Fruit fly (Drosophila melanogaster) whole organism, wandering third instar larva: ENCODE measurements around the gene Tcs4.

Source experiments
- Abd-B ChIP-seq: fragments of >200 bp; optimal IDR thresholded peaks from 2 replicates; lab custom pipeline; 2017; ENCODE audit warnings: missing biosample characterization, missing genetic modification characterization
- CG32264 ChIP-seq: fragments of 200-800 bp; sonication (Bioruptor generic); optimal IDR thresholded peaks from 2 replicates; lab custom pipeline; 2016; ENCODE audit warnings: missing biosample characterization, missing genetic modification characterization
- CG9705 ChIP-seq: fragments of 200-800 bp; sonication (Bioruptor generic); optimal IDR thresholded peaks from 2 replicates; lab custom pipeline; 2018; ENCODE audit warnings: missing biosample characterization, mild to moderate bottlenecking, missing genetic modification characterization
- CrebA ChIP-seq: fragments of 200-800 bp; sonication (Bioruptor generic); optimal IDR thresholded peaks from 2 replicates; lab custom pipeline; 2016; ENCODE audit warnings: missing biosample characterization, mild to moderate bottlenecking, missing genetic modification characterization, borderline replicate concordance
- Dfd ChIP-seq: fragments of >200 bp; optimal IDR thresholded peaks from 2 replicates; lab custom pipeline; 2017; ENCODE audit warnings: missing biosample characterization, missing genetic modification characterization
- Dif ChIP-seq: fragments of 200-275, 200-300 bp; sonication (Bioruptor generic); optimal IDR thresholded peaks from 2 replicates; lab custom pipeline; 2018; ENCODE audit warnings: missing biosample characterization, missing genetic modification characterization; ENCODE audit not compliant: partially characterized antibody
- GATAd ChIP-seq: sonication (Bioruptor generic); optimal IDR thresholded peaks from 2 replicates; lab custom pipeline; 2016; ENCODE audit warnings: missing biosample characterization, missing genetic modification characterization
- HLH106 ChIP-seq: fragments of 200-800 bp; optimal IDR thresholded peaks from 3 replicates; lab custom pipeline; 2019; ENCODE audit warnings: missing biosample characterization, mild to moderate bottlenecking, missing genetic modification characterization, moderate library complexity
- Hnf4 ChIP-seq: fragments of 200-800 bp; sonication (Bioruptor generic); optimal IDR thresholded peaks from 2 replicates; lab custom pipeline; 2016; ENCODE audit warnings: missing biosample characterization, mild to moderate bottlenecking, missing genetic modification characterization
- Hr83 ChIP-seq: fragments of 200-300 bp; sonication (Bioruptor generic); optimal IDR thresholded peaks from 2 replicates; lab custom pipeline; 2016; ENCODE audit warnings: missing biosample characterization, mild to moderate bottlenecking, missing genetic modification characterization, moderate library complexity; ENCODE audit not compliant: poor library complexity, severe bottlenecking
- Jra ChIP-seq: sonication (Bioruptor generic); optimal IDR thresholded peaks from 2 replicates; lab custom pipeline; 2016; ENCODE audit warnings: missing biosample characterization, missing genetic modification characterization
- Myc ChIP-seq: fragments of >200 bp; optimal IDR thresholded peaks from 2 replicates; lab custom pipeline; 2017
- N ChIP-seq: fragments of >200 bp; optimal IDR thresholded peaks from 2 replicates; lab custom pipeline; 2018; ENCODE audit warnings: missing biosample characterization, missing external identifiers, missing genetic modification characterization
- OdsH ChIP-seq: fragments of 200-800 bp; sonication (Bioruptor generic); optimal IDR thresholded peaks from 2 replicates; lab custom pipeline; 2016; ENCODE audit warnings: missing biosample characterization, mild to moderate bottlenecking, missing genetic modification characterization
- Rel ChIP-seq, 2 experiments: fragments of 200-800 bp; sonication (Bioruptor generic) in 1 of 2; optimal IDR thresholded peaks; 2 replicates in 1 of 2; 3 replicates in 1 of 2; lab custom pipeline; 2016 to 2019; ENCODE audit warnings: mild to moderate bottlenecking in 2 of 2, missing biosample characterization in 2 of 2, missing genetic modification characterization in 2 of 2, moderate library complexity in 1 of 2
- Sp1 ChIP-seq: fragments of 200-800 bp; sonication (Bioruptor generic); optimal IDR thresholded peaks from 3 replicates; lab custom pipeline; 2019; ENCODE audit warnings: missing biosample characterization, mild to moderate bottlenecking, missing genetic modification characterization, moderate library complexity
- Vsx2 ChIP-seq: fragments of 200-300, 225-300 bp; sonication (Bioruptor generic); optimal IDR thresholded peaks from 2 replicates; lab custom pipeline; 2018; ENCODE audit warnings: missing biosample characterization, missing genetic modification characterization; ENCODE audit not compliant: partially characterized antibody
- br ChIP-seq: fragments of 200-800 bp; sonication (Bioruptor generic); optimal IDR thresholded peaks from 2 replicates; lab custom pipeline; 2016; ENCODE audit warnings: missing biosample characterization, missing genetic modification characterization
- brk ChIP-seq: fragments of 200-800 bp; sonication (Bioruptor generic); optimal IDR thresholded peaks from 2 replicates; lab custom pipeline; 2016; ENCODE audit warnings: missing biosample characterization, mild to moderate bottlenecking, missing genetic modification characterization
- dl ChIP-seq, 2 experiments: fragments of 175-275, 200-275 bp in 1 of 2; fragments of 200-275 bp in 1 of 2; sonication (Bioruptor generic); optimal IDR thresholded peaks; lab custom pipeline; 2018; ENCODE audit warnings: mild to moderate bottlenecking in 2 of 2, missing biosample characterization in 2 of 2, missing genetic modification characterization in 2 of 2, moderate library complexity in 2 of 2; ENCODE audit not compliant: partially characterized antibody in 2 of 2, insufficient read depth in 1 of 2
- dmrt93B ChIP-seq: fragments of 200-800 bp; sonication (Bioruptor generic); optimal IDR thresholded peaks from 2 replicates; lab custom pipeline; 2018; ENCODE audit warnings: missing biosample characterization, mild to moderate bottlenecking, missing genetic modification characterization
- dsf ChIP-seq: sonication (Bioruptor generic); optimal IDR thresholded peaks from 2 replicates; lab custom pipeline; 2016; ENCODE audit warnings: missing biosample characterization, missing genetic modification characterization, borderline replicate concordance
- ey ChIP-seq: fragments of 200-800 bp; sonication (Bioruptor generic); optimal IDR thresholded peaks from 2 replicates; lab custom pipeline; 2016; ENCODE audit warnings: missing biosample characterization, missing genetic modification characterization
- foxo ChIP-seq, 2 experiments: fragments of 200-800 bp; sonication (Bioruptor generic); optimal IDR thresholded peaks; 2 replicates in 1 of 2; 3 replicates in 1 of 2; lab custom pipeline; 2016 to 2017; ENCODE audit warnings: missing biosample characterization in 2 of 2, missing genetic modification characterization in 2 of 2
- fru ChIP-seq: fragments of 200-800 bp; sonication (Bioruptor generic); optimal IDR thresholded peaks from 3 replicates; lab custom pipeline; 2016; ENCODE audit warnings: missing biosample characterization, mild to moderate bottlenecking, missing genetic modification characterization
- h ChIP-seq: fragments of 200-800 bp; sonication (Bioruptor generic); optimal IDR thresholded peaks from 3 replicates; lab custom pipeline; 2016; ENCODE audit warnings: missing biosample characterization, mild to moderate bottlenecking, missing genetic modification characterization
- jim ChIP-seq: fragments of 175-275, 200-325 bp; sonication (Bioruptor generic); optimal IDR thresholded peaks from 2 replicates; lab custom pipeline; 2016; ENCODE audit warnings: missing biosample characterization, mild to moderate bottlenecking, missing genetic modification characterization
- lola ChIP-seq: fragments of >200 bp; optimal IDR thresholded peaks from 2 replicates; lab custom pipeline; 2017; ENCODE audit warnings: missing biosample characterization, missing genetic modification characterization
- pan ChIP-seq: fragments of >200 bp; optimal IDR thresholded peaks from 2 replicates; lab custom pipeline; 2017
- psq ChIP-seq: fragments of 200-800 bp; sonication (Bioruptor generic); optimal IDR thresholded peaks from 3 replicates; lab custom pipeline; 2017; ENCODE audit warnings: missing biosample characterization, mild to moderate bottlenecking, missing genetic modification characterization, moderate library complexity
- rgr ChIP-seq: fragments of 200-800 bp; sonication (Bioruptor generic); optimal IDR thresholded peaks from 3 replicates; lab custom pipeline; 2016; ENCODE audit warnings: missing biosample characterization, mild to moderate bottlenecking, missing genetic modification characterization
- sage ChIP-seq: fragments of 200-800 bp; sonication (Bioruptor generic); optimal IDR thresholded peaks from 2 replicates; lab custom pipeline; 2016; ENCODE audit warnings: missing biosample characterization, mild to moderate bottlenecking, missing genetic modification characterization
- sv ChIP-seq: fragments of 200-800 bp; sonication (Bioruptor generic); optimal IDR thresholded peaks from 3 replicates; lab custom pipeline; 2016; ENCODE audit warnings: missing biosample characterization, missing genetic modification characterization
- usp ChIP-seq: fragments of >200 bp; optimal IDR thresholded peaks from 2 replicates; lab custom pipeline; 2017; ENCODE audit warnings: missing biosample characterization, missing genetic modification characterization
- woc ChIP-seq: sonication (Bioruptor generic); optimal IDR thresholded peaks from 2 replicates; lab custom pipeline; 2016; ENCODE audit warnings: missing biosample characterization, mild to moderate bottlenecking, missing genetic modification characterization

The Tcs4 gene

dm6 chrX:19692951-19693698 lies 8.4 kb downstream of the Tcs4 start, which contains the start of gene Mer:
TSS of gene Mer (minus strand) at chrX:19693500.
- TF ChIP-seq Dfd (no peak), sv (GFP tag; lab: Kevin White, UChicago) (peak; percentile 62), rgr (GFP tag; lab: Kevin White, UChicago) (peak; percentile 84), HLH106 (peak; percentile 87), Myc (lab: Kevin White, UChicago) (no peak), CG9705 (GFP tag; lab: Kevin White, UChicago) (peak; percentile 55), dmrt93B (GFP tag; lab: Kevin White, UChicago) (peak; percentile 12), Hnf4 (GFP tag; lab: Kevin White, UChicago) (no peak), psq (GFP tag; lab: Kevin White, UChicago) (peak; percentile 51), pan (no peak), ey (GFP tag; lab: Kevin White, UChicago) (peak; percentile 82), GATAd (peak; percentile 14), h (GFP tag; lab: Kevin White, UChicago) (peak; percentile 84), Jra (GFP tag; lab: Kevin White, UChicago) (peak; percentile 9), dl (GFP tag; optimal IDR thresholded peaks at IDR 0.05; lab: Kevin White, UChicago; ENCODE audit: insufficient read depth in 1 of 2, partially characterized antibody in 2 of 2) (no peak), Vsx2 (GFP tag; lab: Kevin White, UChicago) (no peak), Rel (GFP tag; optimal IDR thresholded peaks at IDR 0.05; lab: Kevin White, UChicago) (no peak), Rel (tag; optimal IDR thresholded peaks at IDR 0.05; lab: Kevin White, UChicago) (peak; percentile 72), OdsH (peak; percentile 80), Dif (GFP tag; lab: Kevin White, UChicago) (no peak), Hr83 (GFP tag; lab: Kevin White, UChicago) (peak; percentile 40), N (GFP tag; lab: Kevin White, UChicago) (no peak), br (peak; percentile 84), Sp1 (peak; percentile 84), fru (GFP tag; lab: Kevin White, UChicago) (peak; percentile 88), CG32264 (GFP tag; lab: Kevin White, UChicago) (no peak), sage (GFP tag; lab: Kevin White, UChicago) (no peak), woc (GFP tag; lab: Kevin White, UChicago) (peak; percentile 82), foxo (GFP tag; optimal IDR thresholded peaks at IDR 0.05; lab: Kevin White, UChicago) (peak in 1 of 2 experiments; percentile 85)

dm6 chrX:19690050-19690449 lies 11.5 kb downstream of the Tcs4 start:
- TF ChIP-seq psq (GFP tag; lab: Kevin White, UChicago), result no peak

dm6 chrX:19688848-19689247 lies 12.7 kb downstream of the Tcs4 start, which contains the start of gene CG14227:
TSS of gene CG14227 (minus strand) at chrX:19688948.
- no peak for TF ChIP-seq foxo (GFP tag; optimal IDR thresholded peaks at IDR 0.05; lab: Kevin White, UChicago)
- TF ChIP-seq rgr (GFP tag; lab: Kevin White, UChicago), result no peak
- TF ChIP-seq Jra (GFP tag; lab: Kevin White, UChicago), result no peak
- TF ChIP-seq Hr83 (GFP tag; lab: Kevin White, UChicago), result no peak
- no peak for TF ChIP-seq Dfd
- TF ChIP-seq CG9705 (GFP tag; lab: Kevin White, UChicago), result no peak
- TF ChIP-seq lola, result no peak
- TF ChIP-seq CG32264 (GFP tag; lab: Kevin White, UChicago), result no peak
- TF ChIP-seq Vsx2 (GFP tag; lab: Kevin White, UChicago), result no peak
- no peak for TF ChIP-seq dmrt93B (GFP tag; lab: Kevin White, UChicago)

DNA sequence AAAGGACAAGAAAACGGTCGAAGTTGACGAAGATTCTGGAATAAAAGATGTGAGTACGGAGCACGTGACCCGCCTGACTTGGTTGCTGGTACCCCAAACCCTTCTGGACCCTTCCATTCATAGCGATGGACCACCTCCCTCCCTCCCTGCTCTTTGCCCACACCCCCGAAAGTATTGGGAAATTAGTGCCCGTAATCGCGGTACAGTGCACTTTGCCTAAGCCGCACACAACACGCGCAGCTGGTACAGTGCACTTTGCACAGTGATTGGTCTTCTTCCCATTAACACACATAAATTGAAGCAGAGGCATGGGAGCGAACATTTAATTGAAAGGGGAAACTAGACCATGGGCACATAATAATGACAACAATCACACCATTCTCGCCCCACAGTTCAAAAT lies 17.5 kb downstream of the Tcs4 start:
- TF ChIP-seq Rel (GFP tag; optimal IDR thresholded peaks at IDR 0.05; lab: Kevin White, UChicago) (no peak), Rel (tag; optimal IDR thresholded peaks at IDR 0.05; lab: Kevin White, UChicago) (no peak), psq (GFP tag; lab: Kevin White, UChicago) (no peak), dsf (GFP tag; lab: Kevin White, UChicago) (no peak), dl (GFP tag; optimal IDR thresholded peaks at IDR 0.05; lab: Kevin White, UChicago; ENCODE audit: insufficient read depth in 1 of 2, partially characterized antibody in 2 of 2) (no peak), usp (GFP tag; lab: Kevin White, UChicago) (no peak), Jra (GFP tag; lab: Kevin White, UChicago) (no peak), jim (GFP tag; lab: Kevin White, UChicago) (no peak), h (GFP tag; lab: Kevin White, UChicago) (no peak), CG9705 (GFP tag; lab: Kevin White, UChicago) (no peak), lola (no peak), HLH106 (no peak), Vsx2 (GFP tag; lab: Kevin White, UChicago) (no peak), brk (GFP tag; lab: Kevin White, UChicago) (no peak), CrebA (GFP tag; lab: Kevin White, UChicago) (no peak), fru (GFP tag; lab: Kevin White, UChicago) (no peak), Abd-B (GFP tag; lab: Kevin White, UChicago) (no peak)
